Worm (Caenorhabditis elegans): ENCODE results near the gene Y39G8C.2.

DNA sequence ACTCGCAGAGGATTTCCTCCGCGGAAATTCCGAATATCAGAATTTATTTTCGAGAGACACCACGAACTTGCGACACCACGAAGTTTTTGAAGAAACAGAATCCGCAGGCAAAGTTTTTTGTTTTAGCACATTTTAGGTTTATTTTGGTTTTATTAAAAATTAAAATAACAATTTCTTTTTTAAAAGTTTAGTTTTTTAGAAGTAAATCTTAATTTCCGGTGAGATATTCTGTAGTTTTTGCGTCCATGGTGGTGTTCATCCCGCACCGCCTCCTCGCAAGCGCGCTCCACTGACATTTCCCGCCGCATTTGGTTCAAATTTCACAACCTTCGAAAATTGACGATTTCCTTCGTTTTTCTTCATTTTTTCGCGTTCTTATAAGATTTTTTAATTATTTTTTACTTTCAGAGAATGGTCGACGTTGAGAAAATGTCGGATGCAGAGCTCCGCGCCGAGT, 34.3 kb downstream of the Y39G8C.2 start, which contains the start of gene lem-2:
- no peak for TF ChIP-seq pha-4 (tag; optimal IDR thresholded peaks at IDR 0.05)
- TF ChIP-seq ces-1 (GFP tag; optimal IDR thresholded peaks at IDR 0.05): peak; percentile 51
- no peak for TF ChIP-seq unc-39 (tag; optimal IDR thresholded peaks at IDR 0.05)
- TF ChIP-seq blmp-1 (tag; optimal IDR thresholded peaks at IDR 0.05): no peak
- TF ChIP-seq elt-1 (tag; optimal IDR thresholded peaks at IDR 0.05; ENCODE audit: borderline replicate concordance, insufficient read depth): no peak
- no peak for TF ChIP-seq unc-62 (GFP tag; optimal IDR thresholded peaks at IDR 0.05)
- peak; percentile 65 for TF ChIP-seq lin-13 (tag; optimal IDR thresholded peaks at IDR 0.05)
